Worm (Caenorhabditis elegans): Measurements from ENCODE around the gene F40H3.3.
A peak's percentile ranks its signal among the peaks of the same experiment; 100 is the strongest.

F40H3.3 gene

DNA sequence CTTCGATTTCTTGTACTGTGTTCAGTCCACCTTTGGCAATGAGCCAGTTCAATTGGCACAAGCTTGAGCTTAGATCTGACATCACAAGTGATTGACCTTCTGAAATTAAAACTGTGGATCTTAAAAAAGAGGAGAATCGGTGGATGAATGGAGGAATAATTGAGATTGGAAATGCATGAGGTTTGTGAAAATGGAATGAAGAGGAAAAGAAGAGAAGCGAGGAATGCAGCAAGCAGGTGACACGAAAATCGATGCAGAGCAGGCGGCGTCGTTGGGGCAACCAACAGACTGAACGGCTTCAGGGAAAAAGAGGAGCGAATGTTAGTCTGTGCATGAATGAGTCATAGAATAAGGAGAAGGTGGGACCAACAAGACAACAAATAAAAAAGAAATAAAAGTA, 20.0 kb downstream of the F40H3.3 start, which contains the start of gene fkh-8:
Gene fkh-8, minus strand, starts transcription at position 101 of the 400 bp plus-strand sequence.
- TF ChIP-seq nhr-25 (tag; optimal IDR thresholded peaks at IDR 0.05) (no peak), mdl-1 (tag; optimal IDR thresholded peaks at IDR 0.05) (no peak)

DNA sequence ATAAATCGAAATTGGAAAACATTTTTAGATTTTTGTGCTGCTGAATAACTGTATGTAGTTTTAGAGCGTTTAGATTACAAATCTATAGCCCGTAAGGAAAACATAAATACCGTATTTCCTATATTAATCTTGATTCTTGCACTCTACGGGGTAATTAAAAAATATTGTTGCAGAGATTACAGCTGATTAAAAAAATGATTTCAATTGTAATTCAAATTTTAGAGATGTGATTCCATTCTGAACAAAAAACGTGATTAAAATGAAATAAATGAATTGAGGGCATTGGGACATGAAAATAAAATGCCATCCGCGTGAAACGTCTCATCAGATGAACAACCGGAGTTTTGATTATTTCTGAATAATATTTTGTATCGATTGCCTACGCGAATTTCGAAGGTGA, 21.2 kb downstream of the F40H3.3 start, which contains the start of gene cpb-2:
Gene cpb-2, plus strand, starts transcription at position 301 of the 400 bp plus-strand sequence.
- TF ChIP-seq nhr-12 (tag; optimal IDR thresholded peaks at IDR 0.05), result no peak
- no peak for TF ChIP-seq zag-1 (tag; optimal IDR thresholded peaks at IDR 0.05)
- no peak for TF ChIP-seq F13H6.1 (tag; optimal IDR thresholded peaks at IDR 0.05)
- TF ChIP-seq sma-3 (GFP tag; optimal IDR thresholded peaks at IDR 0.05), result no peak
- TF ChIP-seq mab-5 (tag; optimal IDR thresholded peaks at IDR 0.05), result no peak

DNA sequence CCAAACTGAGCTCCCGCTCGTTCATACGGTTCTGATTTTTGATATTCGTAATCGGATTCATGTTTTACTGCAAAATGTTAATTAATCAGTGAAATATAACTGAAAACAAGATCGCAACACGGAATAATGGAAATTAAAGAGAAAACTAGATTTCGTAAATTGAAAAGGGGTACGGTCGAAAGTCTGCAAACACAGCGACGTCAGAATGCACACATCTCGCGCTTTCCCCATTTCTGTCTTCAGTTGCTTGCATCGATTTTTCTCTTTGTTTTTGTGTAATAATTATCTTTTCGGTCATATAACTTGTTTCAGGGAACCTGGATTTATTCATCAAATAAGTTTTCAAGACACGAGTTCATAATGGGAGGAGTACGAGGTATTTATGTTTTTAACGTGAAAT, 25.6 kb downstream of the F40H3.3 start, which contains the start of the genes rbmx-2 and C30B5.2:
Gene rbmx-2, minus strand, starts transcription at position 74 of the 400 bp plus-strand sequence.
Gene C30B5.2, plus strand, starts transcription at position 306 of the 400 bp plus-strand sequence.
- TF ChIP-seq elt-1 (tag; optimal IDR thresholded peaks at IDR 0.05) (no peak), nhr-129 (tag; optimal IDR thresholded peaks at IDR 0.05) (peak; percentile 53), sem-4 (tag; optimal IDR thresholded peaks at IDR 0.05) (no peak), sma-3 (GFP tag; optimal IDR thresholded peaks at IDR 0.05) (peak; percentile 22), unc-39 (tag; optimal IDR thresholded peaks at IDR 0.05) (no peak), fos-1 (tag; optimal IDR thresholded peaks at IDR 0.05) (peak; percentile 26), sma-9 (GFP tag; optimal IDR thresholded peaks at IDR 0.05) (peak; percentile 55), sma-9 (tag; optimal IDR thresholded peaks at IDR 0.05) (no peak), lin-11 (tag; optimal IDR thresholded peaks at IDR 0.05) (peak; percentile 24), lsy-2 (tag; optimal IDR thresholded peaks at IDR 0.05) (peak; percentile 69 to 92), ceh-16 (tag; optimal IDR thresholded peaks at IDR 0.05) (peak; percentile 2)

ce11 chrII:6198468-6198867, 27.2 kb downstream of the F40H3.3 start, which contains the start of gene szy-4:
szy-4 (plus strand) TSS chrII:6198696.
- TF ChIP-seq nhr-23 (tag; optimal IDR thresholded peaks at IDR 0.05) (no peak), lin-39 (tag; optimal IDR thresholded peaks at IDR 0.05) (no peak), mdl-1 (tag; optimal IDR thresholded peaks at IDR 0.05) (no peak), aly-2 (tag; optimal IDR thresholded peaks at IDR 0.05) (no peak), crh-2 (tag; optimal IDR thresholded peaks at IDR 0.05) (no peak), ZK546.5 (tag; optimal IDR thresholded peaks at IDR 0.05) (no peak), peb-1 (tag; optimal IDR thresholded peaks at IDR 0.05) (no peak), gmeb-1 (tag; optimal IDR thresholded peaks at IDR 0.05) (no peak), unc-62 (GFP tag; optimal IDR thresholded peaks at IDR 0.05) (no peak), nhr-77 (tag; optimal IDR thresholded peaks at IDR 0.05) (no peak), snpc-4 (tag; optimal IDR thresholded peaks at IDR 0.05) (no peak), sma-9 (GFP tag; optimal IDR thresholded peaks at IDR 0.05) (no peak), sma-9 (tag; optimal IDR thresholded peaks at IDR 0.05) (no peak), alr-1 (tag; optimal IDR thresholded peaks at IDR 0.05) (no peak), R02D3.7 (tag; optimal IDR thresholded peaks at IDR 0.05) (no peak), elt-3 (tag; optimal IDR thresholded peaks at IDR 0.05) (no peak), unc-39 (tag; optimal IDR thresholded peaks at IDR 0.05) (no peak)

DNA sequence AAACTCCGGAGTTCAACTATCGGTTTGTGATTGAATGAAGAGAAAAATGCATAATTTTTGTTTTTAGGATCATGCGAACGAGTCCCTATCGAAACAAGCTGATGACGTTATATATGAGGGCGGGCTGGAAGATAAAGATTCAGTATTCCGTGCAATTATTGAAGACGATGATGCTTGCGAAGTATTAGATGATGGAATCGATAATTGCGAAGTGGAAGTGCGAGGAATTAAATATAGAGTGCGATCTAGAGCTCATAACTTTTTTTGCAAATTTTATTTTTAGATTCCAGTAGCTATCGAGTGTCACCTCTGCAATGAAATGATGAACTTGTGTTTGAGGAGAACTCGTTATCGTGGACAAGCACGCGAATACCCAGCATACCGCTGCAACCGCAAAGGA, 27.7 kb downstream of the F40H3.3 start:
- TF ChIP-seq nhr-11 (tag; optimal IDR thresholded peaks at IDR 0.05) (no peak), lsy-2 (tag; optimal IDR thresholded peaks at IDR 0.05) (no peak), aly-2 (tag; optimal IDR thresholded peaks at IDR 0.05) (no peak), ceh-16 (tag; optimal IDR thresholded peaks at IDR 0.05) (no peak), nhr-12 (tag; optimal IDR thresholded peaks at IDR 0.05) (no peak)

- TF ChIP-seq nhr-25 (tag; optimal IDR thresholded peaks at IDR 0.05), result no peak
- no peak for TF ChIP-seq nhr-11 (tag; optimal IDR thresholded peaks at IDR 0.05)
- no peak for TF ChIP-seq egl-27 (tag; optimal IDR thresholded peaks at IDR 0.05)
- TF ChIP-seq alr-1 (tag; optimal IDR thresholded peaks at IDR 0.05), result no peak
- TF ChIP-seq ztf-1 (GFP tag; conservative IDR thresholded peaks at IDR 0.05), result no peak
- TF ChIP-seq nhr-129 (tag; optimal IDR thresholded peaks at IDR 0.05), result no peak
- TF ChIP-seq nhr-23 (tag; optimal IDR thresholded peaks at IDR 0.05), result no peak
- TF ChIP-seq ZK546.5 (tag; optimal IDR thresholded peaks at IDR 0.05), result no peak
- TF ChIP-seq unc-55 (GFP tag; optimal IDR thresholded peaks at IDR 0.05), result no peak
- TF ChIP-seq ztf-11 (tag; optimal IDR thresholded peaks at IDR 0.05), result no peak
- TF ChIP-seq zag-1 (tag; optimal IDR thresholded peaks at IDR 0.05), result no peak
- TF ChIP-seq mdl-1 (tag; optimal IDR thresholded peaks at IDR 0.05), result no peak
- no peak for TF ChIP-seq snpc-4 (tag; optimal IDR thresholded peaks at IDR 0.05)
- TF ChIP-seq elt-3 (tag; optimal IDR thresholded peaks at IDR 0.05), result no peak
- no peak for TF ChIP-seq fos-1 (tag; optimal IDR thresholded peaks at IDR 0.05)
- TF ChIP-seq Y55F3AM.14 (GFP tag; optimal IDR thresholded peaks at IDR 0.05), result no peak
- no peak for TF ChIP-seq skn-1 (tag; optimal IDR thresholded peaks at IDR 0.05)
- TF ChIP-seq sem-4 (tag; optimal IDR thresholded peaks at IDR 0.05), result no peak
Measured at ce11 chrII:6202910-6203309, 31.6 kb downstream of the F40H3.3 start, which contains the start of gene C30B5.17. C30B5.17 (minus strand) TSS chrII:6203010.
